Fruit fly (Drosophila melanogaster): ENCODE data around the gene Srp72.

The Srp72 gene

dm6 chr3R:20595145-20595812, 6.8 kb downstream of the Srp72 start:
- no peak for TF ChIP-seq Hr96 (GFP tag; optimal IDR thresholded peaks at IDR 0.05)
- no peak for TF ChIP-seq ovo (GFP tag; optimal IDR thresholded peaks at IDR 0.05)
- TF ChIP-seq CG12768 (GFP tag; optimal IDR thresholded peaks at IDR 0.05), result no peak
- no peak for TF ChIP-seq CG1620 (GFP tag; optimal IDR thresholded peaks at IDR 0.05)
- TF ChIP-seq bab1 (GFP tag; optimal IDR thresholded peaks at IDR 0.05), result no peak
- TF ChIP-seq CG7101 (tag; optimal IDR thresholded peaks at IDR 0.05), result no peak
- no peak for TF ChIP-seq Crg-1 (GFP tag; optimal IDR thresholded peaks at IDR 0.05)
- no peak for TF ChIP-seq cic (GFP tag; optimal IDR thresholded peaks at IDR 0.05)
- TF ChIP-seq kay (GFP tag; ENCODE audit: borderline replicate concordance), result no peak
- TF ChIP-seq pad (GFP tag; optimal IDR thresholded peaks at IDR 0.05), result no peak
- no peak for TF ChIP-seq CG14711 (tag; optimal IDR thresholded peaks at IDR 0.05)
- no peak for TF ChIP-seq Mnt (GFP tag; optimal IDR thresholded peaks at IDR 0.05)
- TF ChIP-seq CG7045 (GFP tag; optimal IDR thresholded peaks at IDR 0.05), result no peak
- TF ChIP-seq cnc (optimal IDR thresholded peaks at IDR 0.05), result no peak
- TF ChIP-seq CG11617 (GFP tag; optimal IDR thresholded peaks at IDR 0.05), result no peak
- TF ChIP-seq CG33017 (tag; optimal IDR thresholded peaks at IDR 0.05), result no peak

DNA sequence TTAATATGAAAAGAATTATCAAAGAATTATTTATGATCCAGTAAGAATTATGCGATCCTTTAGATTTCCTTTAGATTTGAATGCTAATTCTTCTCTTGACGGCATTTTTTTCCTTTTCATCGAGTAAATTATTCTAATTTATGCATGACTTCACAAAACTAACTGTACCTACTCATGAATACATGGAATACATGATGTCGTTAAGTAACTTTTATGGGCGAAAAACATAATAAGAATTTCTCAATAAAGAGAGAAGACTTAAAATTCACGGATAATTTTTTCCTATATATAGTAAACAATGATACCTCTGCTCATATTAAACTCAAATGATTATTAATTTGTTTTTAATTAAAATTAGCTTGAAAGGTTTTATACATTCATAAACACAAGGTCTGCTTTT, 7.4 kb downstream of the Srp72 start:
- no peak for TF ChIP-seq CG1620 (GFP tag; optimal IDR thresholded peaks at IDR 0.05)
- no peak for TF ChIP-seq CG5204 (GFP tag; optimal IDR thresholded peaks at IDR 0.05)
- no peak for TF ChIP-seq CG14711 (tag; optimal IDR thresholded peaks at IDR 0.05)
- no peak for TF ChIP-seq CG7101 (tag; optimal IDR thresholded peaks at IDR 0.05)
- TF ChIP-seq Mnt (GFP tag; optimal IDR thresholded peaks at IDR 0.05), result no peak
- TF ChIP-seq cnc (optimal IDR thresholded peaks at IDR 0.05), result no peak
- no peak for TF ChIP-seq Clk (GFP tag; optimal IDR thresholded peaks at IDR 0.05)
- no peak for TF ChIP-seq Hr96 (GFP tag; optimal IDR thresholded peaks at IDR 0.05)

DNA sequence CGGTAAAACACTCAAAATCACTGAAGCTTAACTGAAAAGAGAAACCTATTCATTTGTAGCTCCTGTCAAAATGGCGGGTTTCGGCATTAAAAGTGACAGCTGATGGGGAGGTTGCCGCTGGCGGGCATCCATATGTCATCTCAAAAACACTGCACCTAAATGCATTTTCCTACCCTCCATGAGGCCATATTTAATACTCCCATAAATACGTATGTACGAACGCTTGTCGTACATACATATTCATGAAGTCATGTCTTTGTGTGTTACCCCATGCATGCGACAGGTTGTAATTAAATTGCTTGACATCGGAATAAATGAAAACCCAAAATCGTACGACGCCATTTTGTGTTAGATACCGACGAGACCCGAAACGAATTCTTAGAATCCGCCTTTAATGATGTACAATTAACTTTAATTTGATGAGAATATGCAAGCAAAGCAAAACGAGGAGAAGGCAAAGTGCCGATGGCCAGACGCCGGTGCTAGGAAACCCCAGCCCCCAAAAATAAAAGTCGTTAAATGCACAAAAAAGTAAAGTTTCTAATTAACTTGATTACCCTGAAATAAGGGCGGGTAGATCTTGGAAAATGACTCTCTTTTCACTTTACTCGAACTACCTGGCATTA, 7.9 kb downstream of the Srp72 start:
- no peak for TF ChIP-seq Clk (GFP tag; optimal IDR thresholded peaks at IDR 0.05)
- TF ChIP-seq tj (GFP tag; optimal IDR thresholded peaks at IDR 0.05), result peak; percentile 10

DNA sequence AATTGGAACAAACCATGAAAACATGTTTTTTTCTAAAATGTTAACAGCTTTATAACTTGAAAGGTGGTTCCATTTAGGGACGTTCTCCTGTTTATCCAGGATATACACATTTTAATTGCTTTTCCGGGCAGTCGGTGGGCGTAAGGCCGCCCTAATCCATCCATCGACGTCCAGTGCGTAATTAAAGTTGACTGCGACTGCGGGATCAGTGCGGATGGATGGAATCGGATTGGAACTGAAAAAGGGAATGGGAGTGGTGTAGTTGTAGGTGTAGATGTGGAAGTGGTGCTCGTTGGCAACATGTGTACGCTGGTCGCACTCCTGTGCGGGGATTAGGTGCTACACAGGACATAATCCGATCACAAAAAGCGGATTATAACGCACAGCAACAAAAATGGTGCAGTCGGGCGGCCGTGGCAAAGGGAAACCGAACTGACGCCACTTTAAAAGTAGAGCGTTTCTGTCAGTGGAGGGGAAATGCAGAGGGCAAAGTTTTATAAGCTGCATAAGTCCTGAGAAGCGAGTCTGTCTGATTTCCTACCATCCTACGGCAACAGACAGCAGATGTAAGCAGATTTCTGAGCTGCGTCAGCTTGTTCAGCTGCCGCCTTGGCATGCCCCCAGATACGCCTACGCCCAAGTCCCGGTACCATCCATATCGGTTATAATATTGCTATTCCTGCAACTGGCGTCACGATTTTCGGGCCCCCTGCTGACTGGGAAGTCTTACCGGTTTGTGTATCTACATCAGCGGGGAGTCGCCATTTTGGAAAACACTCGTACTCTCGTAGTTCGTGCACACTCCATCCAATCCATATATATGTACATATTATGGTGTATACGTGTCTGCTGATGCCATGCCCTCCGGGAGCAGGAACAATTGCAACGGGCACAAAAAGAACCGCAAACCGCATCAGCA, 9.2 kb downstream of the Srp72 start:
- no peak for TF ChIP-seq pad (GFP tag; optimal IDR thresholded peaks at IDR 0.05)
- no peak for TF ChIP-seq tj (GFP tag; optimal IDR thresholded peaks at IDR 0.05)
- TF ChIP-seq Mnt (GFP tag; optimal IDR thresholded peaks at IDR 0.05), result no peak
- no peak for TF ChIP-seq CG5204 (GFP tag; optimal IDR thresholded peaks at IDR 0.05)
- TF ChIP-seq Hr96 (GFP tag; optimal IDR thresholded peaks at IDR 0.05), result no peak
- no peak for TF ChIP-seq bab1 (GFP tag; optimal IDR thresholded peaks at IDR 0.05)
- no peak for TF ChIP-seq CG11617 (GFP tag; optimal IDR thresholded peaks at IDR 0.05)
- TF ChIP-seq ovo (GFP tag; optimal IDR thresholded peaks at IDR 0.05), result no peak
- TF ChIP-seq cnc (optimal IDR thresholded peaks at IDR 0.05), result no peak
- no peak for TF ChIP-seq CG14711 (tag; optimal IDR thresholded peaks at IDR 0.05)
- TF ChIP-seq CG12768 (GFP tag; optimal IDR thresholded peaks at IDR 0.05), result no peak
- no peak for TF ChIP-seq CG7101 (tag; optimal IDR thresholded peaks at IDR 0.05)
- no peak for TF ChIP-seq CG33017 (tag; optimal IDR thresholded peaks at IDR 0.05)
- TF ChIP-seq toe (GFP tag; optimal IDR thresholded peaks at IDR 0.05), result no peak
- TF ChIP-seq kay (GFP tag; ENCODE audit: borderline replicate concordance), result no peak
- TF ChIP-seq CG1620 (GFP tag; optimal IDR thresholded peaks at IDR 0.05), result no peak
- no peak for TF ChIP-seq Crg-1 (GFP tag; optimal IDR thresholded peaks at IDR 0.05)
- no peak for TF ChIP-seq cic (GFP tag; optimal IDR thresholded peaks at IDR 0.05)
- no peak for TF ChIP-seq Clk (GFP tag; optimal IDR thresholded peaks at IDR 0.05)

DNA sequence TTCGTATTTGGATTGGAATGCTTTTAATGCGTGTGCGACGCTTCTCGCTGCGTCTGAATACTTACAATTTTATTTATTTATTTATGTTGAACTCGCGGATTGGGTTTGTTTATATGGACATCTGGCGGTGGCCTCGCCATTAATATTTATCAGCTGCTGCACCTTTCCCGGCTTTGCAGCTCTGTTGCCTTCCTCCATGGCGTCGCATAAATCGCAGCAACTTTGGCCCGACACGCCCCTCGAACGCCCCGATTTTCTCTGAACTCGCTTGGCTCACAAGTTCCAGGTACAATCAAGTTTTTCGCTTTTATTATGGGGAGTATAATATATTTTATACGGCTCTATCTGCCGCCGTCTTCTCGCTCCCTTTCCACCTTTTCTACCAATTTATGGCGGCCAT, 11.6 kb downstream of the Srp72 start:
- TF ChIP-seq tj (GFP tag; optimal IDR thresholded peaks at IDR 0.05) (no peak), CG11617 (GFP tag; optimal IDR thresholded peaks at IDR 0.05) (no peak), CG33017 (tag; optimal IDR thresholded peaks at IDR 0.05) (no peak), toe (GFP tag; optimal IDR thresholded peaks at IDR 0.05) (no peak), cic (GFP tag; optimal IDR thresholded peaks at IDR 0.05) (no peak), CG5204 (GFP tag; optimal IDR thresholded peaks at IDR 0.05) (no peak), CG7101 (tag; optimal IDR thresholded peaks at IDR 0.05) (no peak), Mnt (GFP tag; optimal IDR thresholded peaks at IDR 0.05) (no peak), bab1 (GFP tag; optimal IDR thresholded peaks at IDR 0.05) (no peak), CG1620 (GFP tag; optimal IDR thresholded peaks at IDR 0.05) (no peak), Clk (GFP tag; optimal IDR thresholded peaks at IDR 0.05) (no peak), CG7045 (GFP tag; optimal IDR thresholded peaks at IDR 0.05) (no peak), kay (GFP tag; ENCODE audit: borderline replicate concordance) (no peak), Crg-1 (GFP tag; optimal IDR thresholded peaks at IDR 0.05) (no peak), ovo (GFP tag; optimal IDR thresholded peaks at IDR 0.05) (no peak)

DNA sequence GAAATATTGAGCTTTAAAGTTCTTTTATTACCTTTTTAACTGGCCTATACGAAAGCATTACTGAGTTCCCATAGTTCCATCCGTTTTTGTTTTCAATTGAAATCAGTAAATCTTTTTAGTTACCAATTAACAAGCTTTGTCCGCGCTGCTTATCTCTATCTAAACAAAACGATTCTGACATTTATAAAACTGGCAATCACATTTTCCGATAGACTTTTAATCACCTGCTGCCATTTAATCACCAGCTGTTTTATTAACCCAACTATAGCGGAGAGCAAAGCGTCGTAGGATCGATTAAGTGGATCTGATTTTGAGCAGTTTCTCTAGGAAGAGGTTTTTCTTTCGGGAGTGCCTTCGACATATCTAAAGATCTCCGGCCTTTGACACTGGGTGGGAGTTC, 14.1 kb downstream of the Srp72 start:
- TF ChIP-seq kay (GFP tag; ENCODE audit: borderline replicate concordance) (peak; percentile 32), tj (GFP tag; optimal IDR thresholded peaks at IDR 0.05) (no peak)

All from whole organism, adult.